Worm (Caenorhabditis elegans) whole organism, late embryonic: ENCODE results near the gene pch-2.

Experiments
- C08G9.2 ChIP-seq: sonication (generic microtip); optimal IDR thresholded peaks from 2 replicates; lab custom pipeline; 2016; ENCODE audit warnings: mild to moderate bottlenecking, missing genetic modification characterization, moderate library complexity, missing compliant biosample characterization
- F13H6.1 ChIP-seq: sonication (generic microtip); optimal IDR thresholded peaks from 2 replicates; lab custom pipeline; 2016; ENCODE audit warnings: missing genetic modification characterization, missing compliant biosample characterization
- K02D7.2 ChIP-seq: sonication (generic microtip); optimal IDR thresholded peaks from 2 replicates; lab custom pipeline; 2017; ENCODE audit warnings: mild to moderate bottlenecking, missing genetic modification characterization, missing compliant biosample characterization
- T23F11.4 ChIP-seq: fragments of 200-800 bp; sonication (Bioruptor generic); optimal IDR thresholded peaks from 2 replicates; lab custom pipeline; 2018; ENCODE audit warnings: mild to moderate bottlenecking, missing genetic modification characterization, missing compliant biosample characterization
- ahr-1 ChIP-seq: sonication (generic microtip); optimal IDR thresholded peaks from 2 replicates; lab custom pipeline; 2016; ENCODE audit warnings: missing genetic modification characterization, missing compliant biosample characterization
- ceh-14 ChIP-seq: sonication (generic microtip); optimal IDR thresholded peaks from 2 replicates; lab custom pipeline; 2016; ENCODE audit warnings: missing genotype, missing genetic modification characterization, missing compliant biosample characterization
- ceh-18 ChIP-seq: sonication (generic microtip); optimal IDR thresholded peaks from 2 replicates; lab custom pipeline; 2016; ENCODE audit warnings: missing genetic modification characterization, missing compliant biosample characterization
- ceh-19 ChIP-seq: fragments of 200-800 bp; sonication (Bioruptor generic); optimal IDR thresholded peaks from 2 replicates; lab custom pipeline; 2018; ENCODE audit warnings: mild to moderate bottlenecking, missing genetic modification characterization, missing compliant biosample characterization
- ceh-2 ChIP-seq: sonication (generic microtip); optimal IDR thresholded peaks from 2 replicates; lab custom pipeline; 2016; ENCODE audit warnings: missing genotype, missing genetic modification characterization, missing compliant biosample characterization
- ceh-22 ChIP-seq: sonication (generic microtip); optimal IDR thresholded peaks from 2 replicates; lab custom pipeline; 2017; ENCODE audit warnings: missing biosample characterization, missing genetic modification characterization
- ceh-24 ChIP-seq: sonication (generic microtip); optimal IDR thresholded peaks from 2 replicates; lab custom pipeline; 2016; ENCODE audit warnings: mild to moderate bottlenecking, missing genetic modification characterization, missing compliant biosample characterization
- ceh-30 ChIP-seq: fragments of 150-350 bp; optimal IDR thresholded peaks from 2 replicates; lab custom pipeline; 2014; ENCODE audit warnings: missing biosample characterization, missing genetic modification characterization
- ceh-34 ChIP-seq: sonication (generic microtip); optimal IDR thresholded peaks from 2 replicates; lab custom pipeline; 2016; ENCODE audit warnings: mild to moderate bottlenecking, missing genetic modification characterization, missing compliant biosample characterization
- ceh-9 ChIP-seq: sonication (generic microtip); optimal IDR thresholded peaks from 2 replicates; lab custom pipeline; 2016; ENCODE audit warnings: mild to moderate bottlenecking, missing genetic modification characterization, inconsistent platforms, missing compliant biosample characterization
- che-1 ChIP-seq: sonication (generic microtip); optimal IDR thresholded peaks from 2 replicates; lab custom pipeline; 2016; ENCODE audit warnings: mild to moderate bottlenecking, missing genetic modification characterization, missing compliant biosample characterization
- dmd-4 ChIP-seq: sonication (generic microtip); optimal IDR thresholded peaks from 2 replicates; lab custom pipeline; 2016; ENCODE audit warnings: borderline replicate concordance, missing genetic modification characterization, missing compliant biosample characterization
- elt-2 ChIP-seq: sonication (generic microtip); optimal IDR thresholded peaks from 2 replicates; lab custom pipeline; 2016; ENCODE audit warnings: missing genetic modification reagents, missing genetic modification characterization, missing compliant biosample characterization
- ets-4 ChIP-seq: sonication (generic microtip); optimal IDR thresholded peaks from 2 replicates; lab custom pipeline; 2016; ENCODE audit warnings: missing genetic modification characterization, missing compliant biosample characterization
- eyg-1 ChIP-seq: sonication (generic microtip); optimal IDR thresholded peaks from 2 replicates; lab custom pipeline; 2016; ENCODE audit warnings: missing genotype, missing genetic modification characterization, missing compliant biosample characterization
- fax-1 ChIP-seq: sonication (generic microtip); optimal IDR thresholded peaks from 2 replicates; lab custom pipeline; 2016; ENCODE audit warnings: missing genotype, missing genetic modification characterization, missing compliant biosample characterization
- fkh-6 ChIP-seq: sonication (generic microtip); optimal IDR thresholded peaks from 2 replicates; lab custom pipeline; 2016; ENCODE audit warnings: missing genetic modification characterization, missing compliant biosample characterization
- gmeb-2 ChIP-seq: sonication (generic microtip); optimal IDR thresholded peaks from 2 replicates; lab custom pipeline; 2016; ENCODE audit warnings: missing genetic modification characterization, inconsistent platforms, missing compliant biosample characterization
- hlh-13 ChIP-seq: fragments of 200-800 bp; sonication (Bioruptor generic); optimal IDR thresholded peaks from 2 replicates; lab custom pipeline; 2018; ENCODE audit warnings: mild to moderate bottlenecking, missing genetic modification characterization, missing compliant biosample characterization
- hlh-15 ChIP-seq: sonication (generic microtip); optimal IDR thresholded peaks from 2 replicates; lab custom pipeline; 2016; ENCODE audit warnings: missing genetic modification characterization, missing compliant biosample characterization
- hlh-6 ChIP-seq: sonication (generic microtip); optimal IDR thresholded peaks from 2 replicates; lab custom pipeline; 2016; ENCODE audit warnings: missing genotype, missing genetic modification characterization, missing compliant biosample characterization
- hlh-8 ChIP-seq: sonication (generic microtip); optimal IDR thresholded peaks from 2 replicates; lab custom pipeline; 2016; ENCODE audit warnings: missing genotype, missing genetic modification characterization, missing compliant biosample characterization
- mec-3 ChIP-seq: sonication (generic microtip); optimal IDR thresholded peaks from 2 replicates; lab custom pipeline; 2016; ENCODE audit warnings: borderline replicate concordance, missing genetic modification characterization, missing compliant biosample characterization
- nfya-1 ChIP-seq: sonication (generic microtip); optimal IDR thresholded peaks from 2 replicates; lab custom pipeline; 2017; ENCODE audit warnings: missing genetic modification characterization, mild to moderate bottlenecking, missing compliant biosample characterization, antibody characterized with exemption, moderate library complexity
- nhr-11 ChIP-seq: fragments of 150-350 bp; optimal IDR thresholded peaks from 2 replicates; lab custom pipeline; 2014; ENCODE audit warnings: missing biosample characterization, missing genetic modification characterization
- npax-4 ChIP-seq: sonication (generic microtip); optimal IDR thresholded peaks from 2 replicates; lab custom pipeline; 2016; ENCODE audit warnings: missing genetic modification characterization, missing compliant biosample characterization
- odd-2 ChIP-seq: sonication (generic microtip); optimal IDR thresholded peaks from 2 replicates; lab custom pipeline; 2017; ENCODE audit warnings: antibody characterized with exemption, mild to moderate bottlenecking, missing genetic modification characterization, missing compliant biosample characterization
- pat-9 ChIP-seq: fragments of 200-800 bp; sonication (Bioruptor generic); optimal IDR thresholded peaks from 2 replicates; lab custom pipeline; 2018; ENCODE audit warnings: mild to moderate bottlenecking, missing genetic modification characterization, moderate library complexity, missing compliant biosample characterization
- pax-1 ChIP-seq: fragments of 150-350 bp; optimal IDR thresholded peaks from 2 replicates; lab custom pipeline; 2014; ENCODE audit warnings: missing biosample characterization, missing genetic modification characterization
- pha-2 ChIP-seq: sonication (generic microtip); optimal IDR thresholded peaks from 2 replicates; lab custom pipeline; 2017; ENCODE audit warnings: mild to moderate bottlenecking, missing genetic modification characterization, missing compliant biosample characterization
- pha-4 ChIP-seq: fragments of 150-350 bp; optimal IDR thresholded peaks from 2 replicates; lab custom pipeline; 2018; ENCODE audit warnings: missing biosample characterization, missing genetic modification reagents, missing genetic modification characterization
- pqm-1 ChIP-seq: sonication (generic microtip); optimal IDR thresholded peaks from 2 replicates; lab custom pipeline; 2016; ENCODE audit warnings: missing genetic modification characterization, missing compliant biosample characterization
- ref-2 ChIP-seq: sonication (generic microtip); optimal IDR thresholded peaks from 2 replicates; lab custom pipeline; 2016; ENCODE audit warnings: missing genetic modification characterization, missing compliant biosample characterization
- sox-2 ChIP-seq: fragments of 200-800 bp; sonication (Bioruptor generic); IDR thresholded peaks from 2 replicates; pipeline ENCODE4 v1.3.6; 2022; ENCODE audit warnings: missing genetic modification reagents, missing genetic modification characterization, missing compliant biosample characterization
- sox-4 ChIP-seq: sonication (generic microtip); optimal IDR thresholded peaks from 2 replicates; lab custom pipeline; 2017; ENCODE audit warnings: mild to moderate bottlenecking, missing genetic modification characterization, inconsistent platforms, missing compliant biosample characterization
- tbx-2 ChIP-seq: sonication (generic microtip); optimal IDR thresholded peaks from 2 replicates; lab custom pipeline; 2016; ENCODE audit warnings: missing genetic modification characterization, missing compliant biosample characterization
- ttx-3 ChIP-seq: sonication (generic microtip); optimal IDR thresholded peaks from 2 replicates; lab custom pipeline; 2016; ENCODE audit warnings: missing genetic modification reagents, missing genetic modification characterization, missing compliant biosample characterization
- unc-3 ChIP-seq, 2 experiments: fragments of 200-800 bp in 1 of 2; sonication (Bioruptor generic) in 1 of 2; sonication (generic microtip) in 1 of 2; conservative IDR thresholded peaks in 1 of 2; optimal IDR thresholded peaks in 1 of 2; 2 replicates each; pipeline versions ENCODE4 v1.3.6 to Lab custom; 2016 to 2022; ENCODE audit warnings: missing compliant biosample characterization in 2 of 2, missing genetic modification characterization in 2 of 2, missing genetic modification reagents in 1 of 2
- unc-42 ChIP-seq: sonication (generic microtip); optimal IDR thresholded peaks from 2 replicates; lab custom pipeline; 2016; ENCODE audit warnings: missing genotype, missing genetic modification characterization, missing compliant biosample characterization
- unc-55 ChIP-seq: sonication (generic microtip); optimal IDR thresholded peaks from 2 replicates; lab custom pipeline; 2017; ENCODE audit warnings: missing biosample characterization, missing genetic modification reagents, missing genetic modification characterization

The pch-2 gene

DNA sequence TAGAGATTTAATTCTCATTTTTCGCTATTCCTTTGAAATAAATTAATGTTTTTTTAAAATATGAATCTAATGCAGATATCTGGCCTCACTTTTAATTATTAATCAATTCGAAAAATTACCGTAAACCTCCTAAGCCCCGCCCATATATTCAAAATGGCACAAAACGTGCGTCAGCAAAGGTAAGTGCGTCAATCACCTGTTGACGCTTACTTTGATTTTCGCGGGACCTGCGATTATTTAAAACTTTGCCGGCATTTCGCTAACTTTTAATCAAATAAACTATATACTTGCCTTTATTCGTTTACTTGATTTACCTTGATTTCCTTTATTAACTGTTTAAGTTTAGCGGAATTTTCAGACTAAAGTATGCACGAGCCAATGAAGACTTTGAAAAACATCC, at the start of gene pch-2:
Gene pch-2, plus strand, starts transcription at position 359 of the 400 bp plus-strand sequence.
- TF ChIP-seq ceh-30 (no peak), mec-3 (no peak), unc-42 (tag; lab: Kevin White, UChicago) (peak; percentile 2), pat-9 (tag; lab: Kevin White, UChicago) (no peak), elt-2 (no peak), odd-2 (no peak), pax-1 (no peak), nfya-1 (tag; lab: Kevin White, UChicago) (peak; percentile 11)

DNA sequence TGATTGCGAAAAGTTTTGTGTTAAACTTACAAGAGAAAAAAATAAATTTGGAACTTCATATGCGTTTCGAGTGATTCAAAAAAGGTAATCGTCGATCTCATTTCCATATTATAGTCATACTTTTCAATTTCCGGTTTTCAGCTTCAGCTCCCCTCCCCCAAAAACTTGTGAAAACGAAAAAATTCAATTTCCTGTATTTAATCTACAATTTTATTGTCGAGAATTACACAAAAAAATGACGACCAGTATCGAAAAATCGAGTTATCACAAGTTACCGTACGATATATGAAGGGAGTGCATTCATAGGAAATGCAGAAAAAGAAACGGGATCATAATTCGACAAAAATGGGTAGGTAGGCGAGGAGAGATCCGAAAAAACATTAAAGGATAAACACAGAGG, 46.1 kb upstream of the pch-2 start, which contains the start of gene lron-4:
Gene lron-4, minus strand, starts transcription at position 101 of the 400 bp plus-strand sequence.
- TF ChIP-seq gmeb-2 (tag; lab: Kevin White, UChicago) (no peak), K02D7.2 (tag; lab: Kevin White, UChicago) (no peak), pqm-1 (no peak), hlh-6 (tag; lab: Kevin White, UChicago) (no peak), che-1 (no peak), sox-4 (no peak), mec-3 (no peak), elt-2 (no peak), unc-3 (GFP tag; conservative IDR thresholded peaks at IDR 0.05; lab: Robert Waterston, UW) (no peak), unc-3 (tag; optimal IDR thresholded peaks at IDR 0.05; lab: Kevin White, UChicago) (no peak), hlh-13 (no peak), ceh-19 (GFP tag; lab: Kevin White, UChicago) (no peak), pha-4 (tag; lab: Kevin White, UChicago) (no peak)

DNA sequence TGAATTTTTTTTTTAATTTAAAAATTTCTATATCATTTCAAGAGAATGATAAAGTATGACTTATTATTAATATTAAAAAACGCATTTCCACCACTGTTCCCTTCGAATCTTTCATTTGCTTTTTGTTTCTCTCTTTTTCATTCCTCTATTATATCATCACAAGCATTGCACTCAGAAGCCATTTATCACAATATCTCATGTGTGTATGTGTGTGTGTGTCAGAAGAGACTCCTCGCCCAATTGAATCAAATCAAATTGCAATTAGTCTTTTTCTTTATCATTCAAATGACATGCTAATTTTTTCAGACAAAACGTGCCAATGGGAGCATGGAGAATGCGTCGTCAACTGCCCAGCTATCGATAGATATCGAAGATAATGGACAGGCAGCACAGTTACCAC, 42.0 kb upstream of the pch-2 start, which contains the start of gene unc-105:
Gene unc-105, plus strand, starts transcription at position 301 of the 400 bp plus-strand sequence.
- TF ChIP-seq ceh-14 (tag; lab: Kevin White, UChicago) (no peak), ceh-24 (tag; lab: Kevin White, UChicago) (no peak), ceh-9 (tag; lab: Kevin White, UChicago) (no peak), K02D7.2 (tag; lab: Kevin White, UChicago) (no peak), odd-2 (no peak), fax-1 (tag; lab: Kevin White, UChicago) (no peak), ttx-3 (no peak), ahr-1 (no peak), tbx-2 (tag; lab: Kevin White, UChicago) (no peak), pha-2 (tag; lab: Kevin White, UChicago) (no peak), ceh-22 (no peak), hlh-8 (tag; lab: Kevin White, UChicago) (no peak), nhr-11 (tag; lab: Kevin White, UChicago) (no peak), ref-2 (tag; lab: Kevin White, UChicago) (no peak), eyg-1 (tag; lab: Kevin White, UChicago) (no peak), T23F11.4 (no peak), ceh-2 (tag; lab: Kevin White, UChicago) (no peak), unc-3 (GFP tag; conservative IDR thresholded peaks at IDR 0.05; lab: Robert Waterston, UW) (no peak), unc-3 (tag; optimal IDR thresholded peaks at IDR 0.05; lab: Kevin White, UChicago) (no peak), elt-2 (no peak)

DNA sequence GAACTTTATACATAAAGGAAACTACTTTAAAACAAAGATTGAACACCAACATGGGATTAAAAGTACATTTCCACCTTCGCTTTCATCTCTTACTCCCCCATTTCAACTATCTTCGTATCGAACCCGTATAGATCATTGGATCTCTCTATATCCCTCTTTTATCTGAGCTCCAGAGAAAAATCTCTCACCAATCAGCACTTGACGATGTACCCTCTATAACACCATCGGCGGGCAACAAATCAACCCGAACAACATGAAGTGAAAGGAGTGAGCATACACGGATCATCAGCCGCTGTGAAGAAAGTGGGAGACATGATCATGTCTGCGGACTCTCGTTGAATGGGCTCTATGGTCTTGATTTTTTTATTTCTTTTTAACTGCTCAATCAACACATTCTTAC, 40.7 kb upstream of the pch-2 start:
- TF ChIP-seq F13H6.1 (tag; lab: Kevin White, UChicago): no peak
- TF ChIP-seq nfya-1 (tag; lab: Kevin White, UChicago): peak; percentile 77
- no peak for TF ChIP-seq unc-55 (GFP tag; lab: Kevin White, UChicago)
- TF ChIP-seq pha-4 (tag; lab: Kevin White, UChicago): no peak
- TF ChIP-seq, all 69 proteins: peak for 1

DNA sequence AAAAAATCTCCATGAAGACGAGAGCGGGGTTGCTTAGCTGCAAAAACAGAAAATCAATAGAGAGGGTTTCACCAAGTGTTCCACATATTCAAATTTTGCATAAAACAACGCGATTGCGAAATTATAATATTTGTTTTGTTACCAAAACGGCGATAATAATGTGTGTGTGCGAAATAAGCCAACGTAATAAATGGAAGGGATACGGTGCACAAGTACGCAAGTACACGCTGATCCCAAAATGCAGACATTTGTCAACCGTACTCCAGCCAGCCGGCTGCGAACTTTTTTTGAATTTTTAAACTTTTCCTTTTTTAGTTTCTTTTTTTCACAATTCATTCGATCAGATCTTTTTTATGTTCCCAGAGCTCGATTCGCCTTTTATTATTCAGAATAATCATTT, 33.3 kb upstream of the pch-2 start, which contains the start of gene ire-1:
Gene ire-1, minus strand, starts transcription at position 44 of the 400 bp plus-strand sequence.
- TF ChIP-seq ets-4 (tag; lab: Kevin White, UChicago): no peak
- no peak for TF ChIP-seq ceh-9 (tag; lab: Kevin White, UChicago)
- no peak for TF ChIP-seq pha-4 (tag; lab: Kevin White, UChicago)
- peak; percentile 13; the same call in 1 of the 2 replicates for TF ChIP-seq unc-3 (GFP tag; conservative IDR thresholded peaks at IDR 0.05; lab: Robert Waterston, UW)
- no peak for TF ChIP-seq unc-3 (tag; optimal IDR thresholded peaks at IDR 0.05; lab: Kevin White, UChicago)
- TF ChIP-seq hlh-15 (tag; lab: Kevin White, UChicago): no peak
- no peak for TF ChIP-seq ceh-24 (tag; lab: Kevin White, UChicago)
- TF ChIP-seq odd-2: no peak
- TF ChIP-seq nfya-1 (tag; lab: Kevin White, UChicago): peak; percentile 73
- TF ChIP-seq C08G9.2: no peak
- TF ChIP-seq ceh-18 (tag; lab: Kevin White, UChicago): no peak
- no peak for TF ChIP-seq ceh-34 (tag; lab: Kevin White, UChicago)
- TF ChIP-seq mec-3: no peak
- TF ChIP-seq hlh-6 (tag; lab: Kevin White, UChicago): no peak
- TF ChIP-seq elt-2: peak; percentile 3
- TF ChIP-seq sox-2: no peak
- no peak for TF ChIP-seq npax-4 (tag; lab: Kevin White, UChicago)
- no peak for TF ChIP-seq fkh-6 (tag; lab: Kevin White, UChicago)
- no peak for TF ChIP-seq dmd-4 (tag; lab: Kevin White, UChicago)
- no peak for TF ChIP-seq pax-1
- TF ChIP-seq sox-4: no peak
